Fruit fly (Drosophila melanogaster) whole organism, embryonic: Measurements from ENCODE around the gene Pstk.
A peak's percentile ranks its signal among the peaks of the same experiment; 100 is the strongest.

ENCODE experiments used
- Abd-B ChIP-seq: fragments of 200-800 bp; sonication (Bioruptor generic); optimal IDR thresholded peaks from 2 replicates; lab custom pipeline; 2018; ENCODE audit warnings: missing biosample characterization, mild to moderate bottlenecking, missing genetic modification characterization, moderate library complexity
- Atf-2 ChIP-seq: fragments of 200-800 bp; sonication (Bioruptor generic); optimal IDR thresholded peaks from 2 replicates; lab custom pipeline; 2016; ENCODE audit warnings: missing biosample characterization, missing genetic modification characterization
- CG10321 ChIP-seq: fragments of 200-800 bp; sonication (Bioruptor generic); IDR thresholded peaks from 2 replicates; pipeline ENCODE4 v1.3.6; 2022; ENCODE audit warnings: missing biosample characterization, missing genetic modification characterization
- CG10543 ChIP-seq: fragments of 200-800 bp; sonication (Bioruptor generic); optimal IDR thresholded peaks from 3 replicates; lab custom pipeline; 2017; ENCODE audit warnings: missing biosample characterization, mild to moderate bottlenecking, missing genetic modification characterization, moderate library complexity
- CG11456 ChIP-seq: fragments of 200-800 bp; sonication (Bioruptor generic); IDR thresholded peaks from 3 replicates; pipeline ENCODE4 v1.3.6; 2022; ENCODE audit warnings: missing biosample characterization, missing genetic modification characterization
- CG12104 ChIP-seq: fragments of 200-800 bp; sonication (Bioruptor generic); optimal IDR thresholded peaks from 3 replicates; lab custom pipeline; 2016; ENCODE audit warnings: missing biosample characterization, missing genetic modification characterization
- CG12769 ChIP-seq: fragments of 200-800 bp; sonication (Bioruptor generic); optimal IDR thresholded peaks from 2 replicates; lab custom pipeline; 2019; ENCODE audit warnings: missing biosample characterization, mild to moderate bottlenecking, missing genetic modification characterization, moderate library complexity
- CG14710 ChIP-seq: fragments of 200-800 bp; sonication (Bioruptor generic); optimal IDR thresholded peaks from 3 replicates; lab custom pipeline; 2019; ENCODE audit warnings: missing biosample characterization, mild to moderate bottlenecking, missing genetic modification characterization, moderate library complexity
- CG15479 ChIP-seq: fragments of 200-800 bp; sonication (Bioruptor generic); optimal IDR thresholded peaks from 3 replicates; lab custom pipeline; 2019; ENCODE audit warnings: missing biosample characterization, mild to moderate bottlenecking, missing genetic modification characterization, moderate library complexity
- CG1603 ChIP-seq: fragments of 200-800 bp; sonication (Bioruptor generic); optimal IDR thresholded peaks from 2 replicates; lab custom pipeline; 2019; ENCODE audit warnings: missing biosample characterization, mild to moderate bottlenecking, missing genetic modification characterization, moderate library complexity
- CG16863 ChIP-seq: fragments of 200-800 bp; sonication (Bioruptor generic); optimal IDR thresholded peaks from 3 replicates; lab custom pipeline; 2016; ENCODE audit warnings: missing biosample characterization, missing genetic modification characterization
- CG18262 ChIP-seq: fragments of 200-800 bp; optimal IDR thresholded peaks from 3 replicates; lab custom pipeline; 2019; ENCODE audit warnings: missing biosample characterization, mild to moderate bottlenecking, missing genetic modification characterization, moderate library complexity
- CG2120 ChIP-seq: fragments of 200-800 bp; sonication (Bioruptor generic); optimal IDR thresholded peaks from 3 replicates; lab custom pipeline; 2016; ENCODE audit warnings: missing biosample characterization, missing genetic modification characterization
- CG2129 ChIP-seq: fragments of 200-800 bp; sonication (Bioruptor generic); IDR thresholded peaks from 2 replicates; pipeline ENCODE4 v1.3.6; 2022; ENCODE audit warnings: missing biosample characterization, missing genetic modification characterization; ENCODE audit not compliant: partially characterized antibody
- CG2712 ChIP-seq: fragments of 200-800 bp; optimal IDR thresholded peaks from 3 replicates; lab custom pipeline; 2019; ENCODE audit warnings: missing biosample characterization, mild to moderate bottlenecking, missing genetic modification characterization, moderate library complexity
- CG32772 ChIP-seq: fragments of 200-800 bp; sonication (Bioruptor generic); IDR thresholded peaks from 2 replicates; pipeline ENCODE4 v1.3.6; 2022; ENCODE audit warnings: missing biosample characterization, missing genetic modification characterization
- CG4328 ChIP-seq: fragments of 200-800 bp; sonication (Bioruptor generic); optimal IDR thresholded peaks from 3 replicates; lab custom pipeline; 2017; ENCODE audit warnings: missing biosample characterization, missing genetic modification reagents, missing genetic modification characterization
- CG6654 ChIP-seq: fragments of 200-800 bp; sonication (Bioruptor generic); optimal IDR thresholded peaks from 2 replicates; lab custom pipeline; 2017; ENCODE audit warnings: missing biosample characterization, mild to moderate bottlenecking, missing genetic modification characterization
- CG7963 ChIP-seq: fragments of 200-800 bp; sonication (Bioruptor generic); IDR thresholded peaks from 3 replicates; pipeline ENCODE4 v1.3.6; 2022; ENCODE audit warnings: missing biosample characterization, missing genetic modification characterization; ENCODE audit not compliant: partially characterized antibody
- CG8089 ChIP-seq: fragments of 200-800 bp; sonication (Bioruptor generic); optimal IDR thresholded peaks from 3 replicates; lab custom pipeline; 2016; ENCODE audit warnings: missing biosample characterization, missing genetic modification characterization
- Dip3 ChIP-seq: fragments of 200-800 bp; sonication (Bioruptor generic); optimal IDR thresholded peaks from 3 replicates; lab custom pipeline; 2016; ENCODE audit warnings: missing biosample characterization, missing genetic modification characterization
- H15 ChIP-seq: fragments of 200-800 bp; sonication (Bioruptor generic); IDR thresholded peaks from 3 replicates; pipeline ENCODE4 v1.3.6; 2022; ENCODE audit warnings: missing biosample characterization, missing genetic modification characterization
- HLH54F ChIP-seq: fragments of 200-800 bp; sonication (Bioruptor generic); optimal IDR thresholded peaks from 3 replicates; lab custom pipeline; 2016; ENCODE audit warnings: missing biosample characterization, missing genetic modification characterization
- HmgZ ChIP-seq: fragments of 200-800 bp; sonication (Bioruptor generic); optimal IDR thresholded peaks from 2 replicates; lab custom pipeline; 2018; ENCODE audit warnings: missing biosample characterization, mild to moderate bottlenecking, missing genetic modification characterization
- Jarid2 ChIP-seq: fragments of 200-800 bp; sonication (Bioruptor generic); optimal IDR thresholded peaks from 3 replicates; lab custom pipeline; 2017; ENCODE audit warnings: mild to moderate bottlenecking, missing biosample characterization, missing genetic modification reagents, missing genetic modification characterization
- MTF-1 ChIP-seq: fragments of 200-800 bp; sonication (Bioruptor generic); optimal IDR thresholded peaks from 2 replicates; lab custom pipeline; 2018; ENCODE audit warnings: missing biosample characterization, mild to moderate bottlenecking, missing genetic modification characterization, borderline replicate concordance
- Mad ChIP-seq: fragments of 200-800 bp; sonication (Bioruptor generic); optimal IDR thresholded peaks from 2 replicates; lab custom pipeline; 2016; ENCODE audit warnings: missing biosample characterization, missing genetic modification characterization
- Nf-YC ChIP-seq: fragments of 200-800 bp; optimal IDR thresholded peaks from 3 replicates; lab custom pipeline; 2019; ENCODE audit warnings: missing biosample characterization, mild to moderate bottlenecking, missing genetic modification characterization, moderate library complexity
- Ptx1 ChIP-seq: fragments of 200-800 bp; sonication (Bioruptor generic); IDR thresholded peaks from 2 replicates; pipeline ENCODE4 v1.3.6; 2022; ENCODE audit warnings: missing biosample characterization, missing genetic modification characterization
- Side ChIP-seq: fragments of 200-800 bp; sonication (Bioruptor generic); optimal IDR thresholded peaks from 2 replicates; lab custom pipeline; 2016; ENCODE audit warnings: missing biosample characterization, missing genetic modification characterization
- Sin3A ChIP-seq: fragments of >200 bp; optimal IDR thresholded peaks from 2 replicates; lab custom pipeline; 2018
- Sry-β ChIP-seq: fragments of 200-800 bp; sonication (Bioruptor generic); optimal IDR thresholded peaks from 2 replicates; lab custom pipeline; 2018; ENCODE audit warnings: missing biosample characterization, mild to moderate bottlenecking, missing genetic modification characterization, moderate library complexity
- ap ChIP-seq: fragments of 200-800 bp; sonication (Bioruptor generic); IDR thresholded peaks from 2 replicates; pipeline ENCODE4 v1.3.6; 2022; ENCODE audit warnings: missing biosample characterization, missing genetic modification characterization
- bcd ChIP-seq: fragments of 200-800 bp; sonication (Bioruptor generic); optimal IDR thresholded peaks from 2 replicates; lab custom pipeline; 2017; ENCODE audit warnings: missing biosample characterization, mild to moderate bottlenecking, missing genetic modification characterization
- caup ChIP-seq: fragments of 200-800 bp; sonication (Bioruptor generic); optimal IDR thresholded peaks from 3 replicates; lab custom pipeline; 2017; ENCODE audit warnings: missing biosample characterization, mild to moderate bottlenecking, missing genetic modification characterization, moderate library complexity; ENCODE audit not compliant: severe bottlenecking
- ci ChIP-seq: fragments of 200-800 bp; sonication (Bioruptor generic); IDR thresholded peaks from 3 replicates; pipeline ENCODE4 v1.3.6; 2022; ENCODE audit warnings: missing biosample characterization, missing genetic modification characterization
- eve ChIP-seq, 2 experiments: fragments of >200 bp; optimal IDR thresholded peaks; 2 replicates each; lab custom pipeline; 2017; ENCODE audit warnings: missing biosample characterization in 2 of 2, missing genetic modification characterization in 2 of 2
- fd96Cb ChIP-seq: fragments of 200-800 bp; sonication (Bioruptor generic); optimal IDR thresholded peaks from 2 replicates; lab custom pipeline; 2018; ENCODE audit warnings: missing biosample characterization, mild to moderate bottlenecking, missing genetic modification characterization, moderate library complexity
- fru ChIP-seq: fragments of >200 bp; optimal IDR thresholded peaks from 2 replicates; lab custom pipeline; 2017
- gce ChIP-seq: fragments of 200-800 bp; sonication (Bioruptor generic); IDR thresholded peaks from 3 replicates; pipeline ENCODE4 v1.3.6; 2022; ENCODE audit warnings: missing biosample characterization, missing genetic modification characterization
- gcm2 ChIP-seq: fragments of 200-800 bp; sonication (Bioruptor generic); optimal IDR thresholded peaks from 2 replicates; lab custom pipeline; 2016; ENCODE audit warnings: missing biosample characterization, missing genetic modification characterization
- her ChIP-seq: fragments of 200-800 bp; sonication (Bioruptor generic); optimal IDR thresholded peaks from 2 replicates; lab custom pipeline; 2016; ENCODE audit warnings: missing biosample characterization, missing genetic modification characterization
- knrl ChIP-seq: fragments of 200-800 bp; sonication (Bioruptor generic); IDR thresholded peaks from 3 replicates; pipeline ENCODE4 v1.3.6; 2022; ENCODE audit warnings: missing biosample characterization, missing genetic modification characterization; ENCODE audit not compliant: partially characterized antibody
- nom ChIP-seq: fragments of 200-800 bp; sonication (Bioruptor generic); optimal IDR thresholded peaks from 2 replicates; lab custom pipeline; 2017; ENCODE audit warnings: missing biosample characterization, missing genetic modification characterization, mild to moderate bottlenecking, moderate library complexity, missing genetic modification reagents
- onecut ChIP-seq: fragments of 200-800 bp; sonication (Bioruptor generic); IDR thresholded peaks from 2 replicates; pipeline ENCODE4 v1.3.6; 2022; ENCODE audit warnings: missing biosample characterization, missing genetic modification characterization
- row ChIP-seq: fragments of 200-800 bp; sonication (Bioruptor generic); IDR thresholded peaks from 3 replicates; pipeline ENCODE4 v1.3.6; 2022; ENCODE audit warnings: missing biosample characterization, missing genetic modification characterization
- sens-2 ChIP-seq: fragments of 200-800 bp; sonication (Bioruptor generic); IDR thresholded peaks from 2 replicates; pipeline ENCODE4 v1.3.6; 2022; ENCODE audit warnings: missing biosample characterization, missing genetic modification characterization
- sug ChIP-seq: fragments of 200-800 bp; optimal IDR thresholded peaks from 2 replicates; lab custom pipeline; 2019; ENCODE audit warnings: missing biosample characterization, mild to moderate bottlenecking, missing genetic modification characterization, moderate library complexity
- ttk ChIP-seq: fragments of 200-800 bp; sonication (Bioruptor generic); IDR thresholded peaks from 2 replicates; pipeline ENCODE4 v2.1.2; 2022; ENCODE audit warnings: missing biosample characterization, missing genetic modification characterization
- wor ChIP-seq: fragments of 200-800 bp; sonication (Bioruptor generic); IDR thresholded peaks from 2 replicates; pipeline ENCODE4 v1.3.6; 2022; ENCODE audit warnings: missing biosample characterization, missing genetic modification characterization

Pstk gene

dm6 chrX:19651757-19652419, 33.6 kb upstream of the Pstk start, which contains the start of the genes Ranbp21 and Elys:
TSS of gene Ranbp21 (minus strand) at chrX:19652269.
TSS of gene Elys (plus strand) at chrX:19652305.
- TF ChIP-seq Nf-YC (tag; lab: Kevin White, UChicago) (no peak), fd96Cb (tag; lab: Kevin White, UChicago) (peak; percentile 14), CG2120 (GFP tag; lab: Kevin White, UChicago) (peak; percentile 73), HLH54F (GFP tag; lab: Kevin White, UChicago) (peak; percentile 76), CG8089 (GFP tag; lab: Kevin White, UChicago) (peak; percentile 38), CG1603 (tag; lab: Kevin White, UChicago) (no peak), CG10543 (GFP tag; lab: Kevin White, UChicago) (peak; percentile 62), CG15479 (GFP tag; lab: Kevin White, UChicago) (peak; percentile 76), CG18262 (tag; lab: Kevin White, UChicago) (no peak), Dip3 (GFP tag; lab: Kevin White, UChicago) (peak; percentile 73), gcm2 (no peak), Ptx1 (peak; percentile 63; the same call in 1 of the 2 replicates), CG16863 (GFP tag; lab: Kevin White, UChicago) (peak; percentile 56), gce (no peak), Sry-β (GFP tag; lab: Kevin White, UChicago) (no peak), row (GFP tag; lab: Robert Waterston, UW) (peak; percentile 70), MTF-1 (GFP tag; lab: Kevin White, UChicago) (no peak), eve (GFP tag; optimal IDR thresholded peaks at IDR 0.05; lab: Kevin White, UChicago) (no peak), wor (GFP tag; lab: Robert Waterston, UW) (0 out of 2 replicates have a peak, but pooled peaks have one; percentile 39), CG2712 (tag; lab: Kevin White, UChicago) (no peak), fru (lab: Kevin White, UChicago) (no peak), sug (no peak), CG4328 (peak; percentile 10), CG10321 (GFP tag; lab: Robert Waterston, UW) (no peak), Side (GFP tag; lab: Kevin White, UChicago) (peak; percentile 43), knrl (peak; percentile 61), ap (GFP tag; lab: Robert Waterston, UW) (no peak; the same call in 1 of the 2 replicates), bcd (no peak), Sin3A (lab: Kevin White, UChicago) (peak; percentile 95), CG11456 (peak; percentile 55; the same call in 1 of the 3 replicates), CG7963 (no peak), onecut (GFP tag; lab: Robert Waterston, UW) (peak; percentile 24; the same call in 1 of the 2 replicates), CG14710 (tag; lab: Kevin White, UChicago) (peak; percentile 71), CG2129 (no peak), ci (GFP tag; lab: Robert Waterston, UW) (peak; percentile 56; the same call in 1 of the 3 replicates), Jarid2 (no peak), Atf-2 (GFP tag; lab: Kevin White, UChicago) (no peak), nom (GFP tag; lab: Kevin White, UChicago) (no peak), sens-2 (GFP tag; lab: Robert Waterston, UW) (no peak), Abd-B (GFP tag; lab: Kevin White, UChicago) (peak; percentile 37), ttk (peak; percentile 51; the same call in 1 of the 2 replicates), HmgZ (peak; percentile 28), CG12104 (GFP tag; lab: Kevin White, UChicago) (peak; percentile 11), H15 (GFP tag; lab: Robert Waterston, UW) (peak; percentile 46; the same call in 1 of the 3 replicates), her (GFP tag; lab: Kevin White, UChicago) (peak; percentile 14), caup (no peak), CG32772 (peak; percentile 68), Mad (GFP tag; lab: Kevin White, UChicago) (peak; percentile 62), CG12769 (tag; lab: Kevin White, UChicago) (no peak), CG6654 (GFP tag; lab: Kevin White, UChicago) (peak; percentile 7)
